Worm (Caenorhabditis elegans) whole organism, L4 larva: ENCODE measurements around the gene algn-6.
A peak's percentile ranks its signal among the peaks of the same experiment; 100 is the strongest.

Experiments used
- D1046.2 ChIP-seq: fragments of 200-800 bp; sonication (Bioruptor generic); IDR thresholded peaks from 2 replicates; pipeline ENCODE4 v1.3.6; 2022; ENCODE audit warnings: missing genetic modification characterization, missing compliant biosample characterization
- F44E2.7 ChIP-seq: fragments of 200-800 bp; sonication (Bioruptor generic); IDR thresholded peaks from 2 replicates; pipeline ENCODE4 v2.1.2; 2022; ENCODE audit warnings: missing genetic modification characterization, missing compliant biosample characterization
- T20F7.1 ChIP-seq: fragments of 200-800 bp; sonication (Bioruptor generic); optimal IDR thresholded peaks from 2 replicates; lab custom pipeline; 2018; ENCODE audit warnings: mild to moderate bottlenecking, missing genetic modification characterization, missing compliant biosample characterization
- T26A8.4 ChIP-seq: fragments of 200-800 bp; sonication (Bioruptor generic); IDR thresholded peaks from 2 replicates; pipeline ENCODE4 v1.3.6; 2022; ENCODE audit warnings: missing genetic modification characterization, missing compliant biosample characterization
- Y105C5A.15 ChIP-seq: fragments of 200-800 bp; sonication (Bioruptor generic); IDR thresholded peaks from 2 replicates; pipeline ENCODE4 v1.3.6; 2022; ENCODE audit warnings: missing genetic modification characterization, missing compliant biosample characterization
- aha-1 ChIP-seq: fragments of 150-350 bp; peaks from one replicate; lab custom pipeline; 2014; ENCODE audit warnings: missing biosample characterization, missing genetic modification characterization
- attf-4 ChIP-seq: sonication (generic microtip); optimal IDR thresholded peaks from 3 replicates; lab custom pipeline; 2017; ENCODE audit warnings: missing biosample characterization, missing genetic modification characterization
- ceh-82 ChIP-seq: sonication (generic microtip); optimal IDR thresholded peaks from 2 replicates; lab custom pipeline; 2017; ENCODE audit warnings: missing biosample characterization, missing genetic modification characterization
- ces-1 ChIP-seq: fragments of 150-350 bp; sonication (generic microtip); optimal IDR thresholded peaks from 4 replicates; lab custom pipeline; 2014; ENCODE audit warnings: missing biosample characterization, missing genetic modification reagents, missing genetic modification characterization
- daf-12 ChIP-seq: fragments of 150-350 bp; optimal IDR thresholded peaks from 2 replicates; lab custom pipeline; 2014; ENCODE audit warnings: missing biosample characterization, missing genetic modification reagents, missing genetic modification characterization
- daf-16 ChIP-seq, 3 experiments: sonication (generic microtip); optimal IDR thresholded peaks; 2 replicates each; lab custom pipeline; 2016 to 2017; ENCODE audit warnings: missing genetic modification characterization in 3 of 3, missing genetic modification reagents in 3 of 3, mild to moderate bottlenecking in 2 of 3, missing compliant biosample characterization in 2 of 3, missing biosample characterization in 1 of 3, moderate library complexity in 1 of 3
- daf-8 ChIP-seq: fragments of 200-800 bp; sonication (Bioruptor generic); IDR thresholded peaks from 2 replicates; pipeline ENCODE4 v1.3.6; 2022; ENCODE audit warnings: missing genetic modification characterization, missing compliant biosample characterization
- dmd-6 ChIP-seq: fragments of 200-800 bp; sonication (Bioruptor generic); IDR thresholded peaks from 2 replicates; pipeline ENCODE4 v1.3.6; 2022; ENCODE audit warnings: missing genetic modification reagents, missing genetic modification characterization, missing compliant biosample characterization
- dve-1 ChIP-seq: sonication (generic microtip); optimal IDR thresholded peaks from 2 replicates; lab custom pipeline; 2017; ENCODE audit warnings: antibody characterized with exemption, mild to moderate bottlenecking, missing genetic modification characterization, missing compliant biosample characterization; ENCODE audit not compliant: insufficient read depth
- egl-27 ChIP-seq: sonication (generic microtip); optimal IDR thresholded peaks from 3 replicates; lab custom pipeline; 2017; ENCODE audit warnings: missing biosample characterization, missing genetic modification reagents, missing genetic modification characterization
- egl-43 ChIP-seq: fragments of 200-800 bp; sonication (Bioruptor generic); IDR thresholded peaks from 2 replicates; pipeline ENCODE4 v1.3.6; 2022; ENCODE audit warnings: missing genetic modification reagents, missing genetic modification characterization, missing compliant biosample characterization
- fkh-10 ChIP-seq: fragments of 150-350 bp; optimal IDR thresholded peaks from 2 replicates; lab custom pipeline; 2014; ENCODE audit warnings: missing biosample characterization, missing genetic modification reagents, missing genetic modification characterization
- fos-1 ChIP-seq: fragments of 150-350 bp; optimal IDR thresholded peaks from 2 replicates; lab custom pipeline; 2014; ENCODE audit warnings: missing biosample characterization, missing genetic modification characterization
- gei-8 ChIP-seq: fragments of 200-800 bp; sonication (Bioruptor generic); optimal IDR thresholded peaks from 2 replicates; lab custom pipeline; 2018; ENCODE audit warnings: mild to moderate bottlenecking, missing genetic modification characterization, missing compliant biosample characterization
- hmg-1.1 ChIP-seq: fragments of 200-800 bp; sonication (Bioruptor generic); IDR thresholded peaks from 2 replicates; pipeline ENCODE4 v1.3.6; 2022; ENCODE audit warnings: missing genetic modification reagents, missing genetic modification characterization, missing compliant biosample characterization
- lin-1 ChIP-seq: fragments of 200-800 bp; sonication (Bioruptor generic); IDR thresholded peaks from 2 replicates; pipeline ENCODE4 v1.3.6; 2022; ENCODE audit warnings: missing genetic modification reagents, missing genetic modification characterization, missing compliant biosample characterization
- lin-13 ChIP-seq: fragments of 150-350 bp; optimal IDR thresholded peaks from 2 replicates; lab custom pipeline; 2014; ENCODE audit warnings: missing biosample characterization, missing genetic modification reagents, missing genetic modification characterization
- lin-29 ChIP-seq: fragments of 200-800 bp; sonication (Bioruptor generic); IDR thresholded peaks from 2 replicates; pipeline ENCODE4 v1.3.6; 2022; ENCODE audit warnings: missing genetic modification reagents, missing genetic modification characterization, missing compliant biosample characterization
- lir-3 ChIP-seq: sonication (generic microtip); optimal IDR thresholded peaks from 2 replicates; lab custom pipeline; 2016; ENCODE audit warnings: mild to moderate bottlenecking, missing genetic modification characterization, missing compliant biosample characterization
- mes-2 ChIP-seq: sonication (generic microtip); optimal IDR thresholded peaks from 2 replicates; lab custom pipeline; 2016; ENCODE audit warnings: missing genotype, mild to moderate bottlenecking, missing genetic modification characterization, missing compliant biosample characterization; ENCODE audit not compliant: poor library complexity, severe bottlenecking
- mxl-2 ChIP-seq: fragments of 200-800 bp; sonication (Bioruptor generic); conservative IDR thresholded peaks from 2 replicates; pipeline ENCODE4 v1.3.6; 2022; ENCODE audit warnings: missing genetic modification reagents, missing genetic modification characterization, missing compliant biosample characterization
- nhr-102 ChIP-seq: sonication (generic microtip); optimal IDR thresholded peaks from 2 replicates; lab custom pipeline; 2016; ENCODE audit warnings: mild to moderate bottlenecking, missing genetic modification characterization, moderate library complexity, missing compliant biosample characterization
- nhr-11 ChIP-seq: fragments of 150-350 bp; optimal IDR thresholded peaks from 2 replicates; lab custom pipeline; 2014; ENCODE audit warnings: missing biosample characterization, missing genetic modification characterization
- nhr-237 ChIP-seq: sonication (generic microtip); optimal IDR thresholded peaks from 2 replicates; lab custom pipeline; 2017; ENCODE audit warnings: missing biosample characterization, missing genetic modification characterization
- nhr-25 ChIP-seq: sonication (generic microtip); optimal IDR thresholded peaks from 2 replicates; lab custom pipeline; 2017; ENCODE audit warnings: missing genetic modification characterization, mild to moderate bottlenecking, missing compliant biosample characterization, antibody characterized with exemption, moderate library complexity, borderline replicate concordance; ENCODE audit not compliant: insufficient read depth
- nhr-41 ChIP-seq: fragments of 200-800 bp; sonication (Bioruptor generic); IDR thresholded peaks from 2 replicates; pipeline ENCODE4 v1.3.6; 2022; ENCODE audit warnings: missing genetic modification reagents, missing genetic modification characterization, missing compliant biosample characterization
- nhr-6 ChIP-seq: fragments of 150-350 bp; optimal IDR thresholded peaks from 2 replicates; lab custom pipeline; 2014; ENCODE audit warnings: missing biosample characterization, missing genetic modification characterization
- nhr-76 ChIP-seq: fragments of 150-350 bp; optimal IDR thresholded peaks from 2 replicates; lab custom pipeline; 2014; ENCODE audit warnings: missing biosample characterization, missing genetic modification characterization
- pha-4 ChIP-seq, 2 experiments: fragments of 150-350 bp in 1 of 2; fragments of 200-800 bp in 1 of 2; sonication (Bioruptor generic) in 1 of 2; IDR thresholded peaks in 1 of 2; optimal IDR thresholded peaks in 1 of 2; 2 replicates each; pipeline versions ENCODE4 v1.3.6 to Lab custom; 2014 to 2022; ENCODE audit warnings: missing genetic modification characterization in 2 of 2, missing genetic modification reagents in 2 of 2, missing biosample characterization in 1 of 2, missing compliant biosample characterization in 1 of 2
- php-3 ChIP-seq: fragments of 200-800 bp; sonication (Bioruptor generic); IDR thresholded peaks from 2 replicates; pipeline ENCODE4 v1.3.6; 2022; ENCODE audit warnings: missing genetic modification reagents, missing genetic modification characterization, missing compliant biosample characterization
- saeg-2 ChIP-seq: fragments of 200-800 bp; sonication (Bioruptor generic); IDR thresholded peaks from 2 replicates; pipeline ENCODE4 v1.3.6; 2022; ENCODE audit warnings: missing genetic modification reagents, missing genetic modification characterization, missing compliant biosample characterization
- sdz-12 ChIP-seq: fragments of 200-800 bp; sonication (Bioruptor generic); optimal IDR thresholded peaks from 2 replicates; lab custom pipeline; 2018; ENCODE audit warnings: mild to moderate bottlenecking, missing genetic modification characterization, missing compliant biosample characterization
- spr-1 ChIP-seq: sonication (generic microtip); optimal IDR thresholded peaks from 2 replicates; lab custom pipeline; 2016; ENCODE audit warnings: mild to moderate bottlenecking, missing genetic modification characterization, missing compliant biosample characterization
- spr-3 ChIP-seq: fragments of 200-800 bp; sonication (Bioruptor generic); optimal IDR thresholded peaks from 2 replicates; lab custom pipeline; 2018; ENCODE audit warnings: mild to moderate bottlenecking, missing genetic modification characterization, missing compliant biosample characterization
- unc-62 ChIP-seq, 3 experiments: fragments of 150-350 bp in 1 of 3; sonication (generic microtip); optimal IDR thresholded peaks in 2 of 3; peaks in 1 of 3; 1 replicate in 1 of 3; 2 replicates in 2 of 3; lab custom pipeline; 2014 to 2017; ENCODE audit warnings: missing biosample characterization in 3 of 3, missing genetic modification characterization in 3 of 3, missing genetic modification reagents in 3 of 3, missing genotype in 1 of 3
- vab-7 ChIP-seq: fragments of 200-800 bp; sonication (Bioruptor generic); IDR thresholded peaks from 2 replicates; pipeline ENCODE4 v1.3.6; 2022; ENCODE audit warnings: missing genetic modification reagents, missing genetic modification characterization, missing compliant biosample characterization
- zag-1 ChIP-seq: fragments of 150-350 bp; optimal IDR thresholded peaks from 2 replicates; lab custom pipeline; 2014; ENCODE audit warnings: missing biosample characterization, missing genetic modification characterization
- zip-11 ChIP-seq: fragments of 200-800 bp; sonication (Bioruptor generic); IDR thresholded peaks from 2 replicates; pipeline ENCODE4 v1.3.6; 2022; ENCODE audit warnings: missing genetic modification characterization, missing compliant biosample characterization
- zip-2 ChIP-seq: fragments of 150-350 bp; optimal IDR thresholded peaks from 2 replicates; lab custom pipeline; 2014; ENCODE audit warnings: missing biosample characterization, missing genetic modification characterization

algn-6 gene

ce11 chrII:8012071-8013031 is 27.3 kb upstream of the algn-6 start, which contains the start of gene DH11.2 (continued):
- no peak for TF ChIP-seq lin-1 (GFP tag; lab: Robert Waterston, UW)
- no peak for TF ChIP-seq F44E2.7
- TF ChIP-seq php-3 (GFP tag; lab: Robert Waterston, UW): no peak; the same call in 1 of the 2 replicates
- no peak for TF ChIP-seq spr-1 (tag; lab: Kevin White, UChicago)
- TF ChIP-seq ces-1 (GFP tag; lab: Kevin White, UChicago): no peak
- TF ChIP-seq aha-1 (tag; lab: Kevin White, UChicago): peak; percentile 75
- TF ChIP-seq saeg-2 (GFP tag; lab: Robert Waterston, UW): no peak
- no peak for TF ChIP-seq gei-8 (GFP tag; lab: Kevin White, UChicago)
- no peak for TF ChIP-seq nhr-102 (tag; lab: Kevin White, UChicago)
- no peak for TF ChIP-seq fos-1 (tag; lab: Kevin White, UChicago)
- no peak for TF ChIP-seq egl-27 (tag; lab: Kevin White, UChicago)
- TF ChIP-seq nhr-11 (tag; lab: Kevin White, UChicago): no peak
- TF ChIP-seq T20F7.1 (GFP tag; lab: Kevin White, UChicago): no peak
- no peak for TF ChIP-seq hmg-1.1
- TF ChIP-seq lin-13 (GFP tag; lab: Kevin White, UChicago): no peak
- TF ChIP-seq sdz-12 (GFP tag; lab: Kevin White, UChicago): no peak
- no peak for TF ChIP-seq nhr-6 (tag; lab: Kevin White, UChicago)
- TF ChIP-seq zip-11 (GFP tag; lab: Robert Waterston, UW): no peak
- TF ChIP-seq, all 104 proteins: peak for 11

- TF ChIP-seq lin-29: peak; percentile 42; the same call in 1 of the 2 replicates
- TF ChIP-seq nhr-237 (tag; lab: Kevin White, UChicago): no peak
- no peak for TF ChIP-seq spr-1 (tag; lab: Kevin White, UChicago)
- TF ChIP-seq nhr-41 (GFP tag; lab: Robert Waterston, UW): no peak
- peak; percentile 20 for TF ChIP-seq nhr-25
- no peak for TF ChIP-seq spr-3
- peak in 1 of 2 experiments; percentile 95 for TF ChIP-seq unc-62 (GFP tag; optimal IDR thresholded peaks at IDR 0.05 in 1 of 2; lab: Kevin White, UChicago)
- no peak for TF ChIP-seq unc-62 (tag; optimal IDR thresholded peaks at IDR 0.05; lab: Kevin White, UChicago)
- TF ChIP-seq nhr-102 (tag; lab: Kevin White, UChicago): no peak
- no peak for TF ChIP-seq mxl-2 (GFP tag; lab: Robert Waterston, UW)
- peak; percentile 62 for TF ChIP-seq nhr-11 (tag; lab: Kevin White, UChicago)
- TF ChIP-seq egl-27 (tag; lab: Kevin White, UChicago): no peak
- no peak for TF ChIP-seq ceh-82 (tag; lab: Kevin White, UChicago)
- no peak for TF ChIP-seq ces-1 (GFP tag; lab: Kevin White, UChicago)
- no peak for TF ChIP-seq egl-43
- TF ChIP-seq lir-3 (tag; lab: Kevin White, UChicago): no peak
- no peak for TF ChIP-seq daf-16 (GFP tag; optimal IDR thresholded peaks at IDR 0.05; lab: Kevin White, UChicago)
- peak; percentile 77 for TF ChIP-seq daf-16 (tag; optimal IDR thresholded peaks at IDR 0.05; lab: Kevin White, UChicago)
- TF ChIP-seq daf-12 (tag; lab: Kevin White, UChicago): no peak
- no peak for TF ChIP-seq fkh-10 (GFP tag; lab: Kevin White, UChicago)
- no peak for TF ChIP-seq Y105C5A.15 (GFP tag; lab: Robert Waterston, UW)
- TF ChIP-seq pha-4 (GFP tag; IDR thresholded peaks at IDR 0.05; lab: Robert Waterston, UW): no peak
- TF ChIP-seq pha-4 (tag; optimal IDR thresholded peaks at IDR 0.05; lab: Kevin White, UChicago): peak; percentile 79
- TF ChIP-seq dmd-6: peak; percentile 48
- TF ChIP-seq dve-1: peak; percentile 48
- TF ChIP-seq nhr-6 (tag; lab: Kevin White, UChicago): peak; percentile 5
- TF ChIP-seq zag-1 (tag; lab: Kevin White, UChicago): no peak
- TF ChIP-seq attf-4 (tag; lab: Kevin White, UChicago): no peak
- TF ChIP-seq vab-7 (GFP tag; lab: Robert Waterston, UW): no peak
- TF ChIP-seq mes-2 (tag; lab: Kevin White, UChicago): peak; percentile 4
- TF ChIP-seq nhr-76 (tag; lab: Kevin White, UChicago): no peak
- TF ChIP-seq zip-2 (tag; lab: Kevin White, UChicago): no peak
- no peak for TF ChIP-seq daf-8 (GFP tag; lab: Robert Waterston, UW)
- peak; percentile 11 for TF ChIP-seq gei-8 (GFP tag; lab: Kevin White, UChicago)
- no peak for TF ChIP-seq D1046.2
- no peak; the same call in 1 of the 2 replicates for TF ChIP-seq T26A8.4 (GFP tag; lab: Robert Waterston, UW)
These were observed 24.1 kb upstream of the algn-6 start for ce11 chrII:8015483-8015938.
